Comparison of ENCODE assay signal across 5 fruit fly cellular contexts in the genomic region with DNA sequence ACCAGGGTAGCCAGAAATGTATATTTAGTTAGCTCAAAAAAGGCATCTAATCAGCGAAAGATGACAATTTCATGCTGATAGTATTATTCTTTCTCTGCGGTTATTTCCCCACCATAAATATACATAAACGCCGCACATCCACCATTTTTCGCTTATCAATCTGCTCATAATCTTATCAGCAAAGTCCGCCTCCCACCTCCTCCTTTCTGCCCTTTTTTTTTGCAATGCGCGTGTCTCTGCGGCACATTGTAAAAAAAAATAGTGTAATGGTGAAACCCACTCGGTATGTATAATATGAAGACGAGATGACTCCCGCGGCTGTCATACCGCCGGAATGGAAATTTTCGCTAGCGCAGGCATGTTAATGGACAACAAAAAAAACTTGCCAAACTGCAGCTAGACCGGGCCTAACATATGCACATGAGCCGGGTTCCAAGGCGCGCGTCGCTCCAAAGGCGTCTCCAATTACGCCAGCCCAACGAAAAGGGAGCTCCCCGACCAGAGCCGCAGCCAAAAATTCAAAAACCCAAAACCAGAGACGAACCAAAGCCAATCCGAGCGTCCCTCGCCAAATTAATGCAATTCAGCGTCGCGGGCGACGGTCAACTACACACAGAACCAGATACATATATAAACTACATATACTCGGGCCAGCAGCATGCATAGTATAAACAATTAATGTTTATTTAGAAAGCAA.
TF ChIP-seq lines count a peak whose summit lies in the region.

No protein-coding gene starts in this region.

- TF ChIP-seq CTCF in whole organism, embryonic (GFP tag; optimal IDR thresholded peaks at IDR 0.05; lab: Kevin White, UChicago): no peak

TF ChIP-seq in whole organism, adult, 20 proteins besides CTCF, POLR2A, EP300 and RAD21:
- no peak for TF ChIP-seq ovo (GFP tag; optimal IDR thresholded peaks at IDR 0.05; lab: Kevin White, UChicago)
- peak; percentile 20 for TF ChIP-seq Mnt (GFP tag; optimal IDR thresholded peaks at IDR 0.05; lab: Kevin White, UChicago)
- no peak for TF ChIP-seq Hr96 (GFP tag; optimal IDR thresholded peaks at IDR 0.05; lab: Kevin White, UChicago)
- no peak for TF ChIP-seq CG1620 (GFP tag; optimal IDR thresholded peaks at IDR 0.05; lab: Kevin White, UChicago)
- peak; percentile 100 for TF ChIP-seq tj (GFP tag; optimal IDR thresholded peaks at IDR 0.05; lab: Kevin White, UChicago)
- TF ChIP-seq cic (GFP tag; optimal IDR thresholded peaks at IDR 0.05; lab: Kevin White, UChicago): peak; percentile 51
- TF ChIP-seq Crg-1 (GFP tag; optimal IDR thresholded peaks at IDR 0.05; lab: Kevin White, UChicago): no peak

TF ChIP-seq in whole organism, embryonic, 481 proteins besides CTCF, POLR2A, EP300 and RAD21 (continues in another document):
- TF ChIP-seq CG15479 (GFP tag; optimal IDR thresholded peaks at IDR 0.05; lab: Kevin White, UChicago) (peak; percentile 15), crol (GFP tag; IDR thresholded peaks at IDR 0.05; lab: Robert Waterston, UW) (peak; percentile 23; the same call in 1 of the 2 replicates), CG12299 (tag; optimal IDR thresholded peaks at IDR 0.05; lab: Kevin White, UChicago) (no peak), CG34376 (GFP tag; optimal IDR thresholded peaks at IDR 0.05; lab: Kevin White, UChicago) (peak; percentile 23), CG1233 (GFP tag; optimal IDR thresholded peaks at IDR 0.05; lab: Kevin White, UChicago) (no peak), exex (tag; optimal IDR thresholded peaks at IDR 0.05; lab: Kevin White, UChicago) (peak; percentile 51), sug (tag; optimal IDR thresholded peaks at IDR 0.05; lab: Kevin White, UChicago) (peak; percentile 11), Meics (GFP tag; optimal IDR thresholded peaks at IDR 0.05; lab: Kevin White, UChicago) (no peak), Hr39 (optimal IDR thresholded peaks at IDR 0.05; lab: Kevin White, UChicago) (no peak), rib (GFP tag; IDR thresholded peaks at IDR 0.05; lab: Robert Waterston, UW) (0 out of 2 replicates have a peak, but pooled peaks have one; percentile 9), fu2 (GFP tag; optimal IDR thresholded peaks at IDR 0.05; lab: Kevin White, UChicago) (no peak), GATAe (GFP tag; conservative IDR thresholded peaks at IDR 0.05; lab: Robert Waterston, UW) (peak; percentile 95), grn (GFP tag; optimal IDR thresholded peaks at IDR 0.05; lab: Kevin White, UChicago) (peak; percentile 42), CG32767 (GFP tag; IDR thresholded peaks at IDR 0.05; lab: Robert Waterston, UW) (no peak), row (GFP tag; IDR thresholded peaks at IDR 0.05; lab: Robert Waterston, UW) (no peak), tll (GFP tag; optimal IDR thresholded peaks at IDR 0.05; lab: Kevin White, UChicago) (no peak), CG7271 (tag; optimal IDR thresholded peaks at IDR 0.05; lab: Kevin White, UChicago) (no peak), CG9215 (GFP tag; IDR thresholded peaks at IDR 0.05; lab: Robert Waterston, UW) (no peak), cwo (GFP tag; optimal IDR thresholded peaks at IDR 0.05; lab: Kevin White, UChicago) (peak; percentile 32)

TF ChIP-seq in whole organism, prepupa, 60 proteins besides CTCF, POLR2A, EP300 and RAD21:
- TF ChIP-seq CG6163 (GFP tag; IDR thresholded peaks at IDR 0.05; lab: Robert Waterston, UW) (peak; percentile 23; the same call in 1 of the 3 replicates), OdsH (GFP tag; optimal IDR thresholded peaks at IDR 0.05; lab: Kevin White, UChicago) (no peak)

TF ChIP-seq in whole organism, pupa, 21 proteins besides CTCF, POLR2A, EP300 and RAD21:
- TF ChIP-seq CG14655 (GFP tag; optimal IDR thresholded peaks at IDR 0.05; lab: Kevin White, UChicago): peak; percentile 24
- peak; percentile 54; the same call in 1 of the 3 replicates for TF ChIP-seq CG4496 (GFP tag; IDR thresholded peaks at IDR 0.05; lab: Robert Waterston, UW)
- no peak for TF ChIP-seq CG13204 (GFP tag; optimal IDR thresholded peaks at IDR 0.05; lab: Kevin White, UChicago)
- no peak for TF ChIP-seq Ets98B (GFP tag; IDR thresholded peaks at IDR 0.05; lab: Robert Waterston, UW)

TF ChIP-seq in whole organism, wandering third instar larva, 38 proteins besides CTCF, POLR2A, EP300 and RAD21:
- TF ChIP-seq dsf (GFP tag; optimal IDR thresholded peaks at IDR 0.05; lab: Kevin White, UChicago; ENCODE audit: borderline replicate concordance) (no peak), Rel (GFP tag; optimal IDR thresholded peaks at IDR 0.05; lab: Kevin White, UChicago) (no peak), Rel (tag; optimal IDR thresholded peaks at IDR 0.05; lab: Kevin White, UChicago) (peak; percentile 73), sv (GFP tag; optimal IDR thresholded peaks at IDR 0.05; lab: Kevin White, UChicago) (no peak), h (GFP tag; optimal IDR thresholded peaks at IDR 0.05; lab: Kevin White, UChicago) (peak; percentile 81)
